Worm (Caenorhabditis elegans) whole organism, L4 larva: ENCODE data around the gene gna-1.

ENCODE experiments used
- F49E8.2 ChIP-seq: sonication (generic microtip); optimal IDR thresholded peaks from 2 replicates; lab custom pipeline; 2016; ENCODE audit warnings: missing compliant biosample characterization, mild to moderate bottlenecking, missing genetic modification characterization, borderline replicate concordance
- Y75B8A.6 ChIP-seq: fragments of 200-800 bp; sonication (Bioruptor generic); IDR thresholded peaks from 2 replicates; pipeline ENCODE4 v1.3.6; 2022; ENCODE audit warnings: missing genetic modification reagents, missing genetic modification characterization, missing compliant biosample characterization
- ZK546.5 ChIP-seq, 2 experiments: sonication (generic microtip); optimal IDR thresholded peaks; 2 replicates each; lab custom pipeline; 2017; ENCODE audit warnings: missing biosample characterization in 2 of 2, missing genetic modification characterization in 2 of 2
- arid-1 ChIP-seq: fragments of 200-800 bp; sonication (Bioruptor generic); conservative IDR thresholded peaks from 2 replicates; pipeline ENCODE4 v1.3.6; 2022; ENCODE audit warnings: missing genetic modification reagents, missing genetic modification characterization, missing compliant biosample characterization
- ceh-28 ChIP-seq: fragments of 150-350 bp; optimal IDR thresholded peaks from 2 replicates; lab custom pipeline; 2014; ENCODE audit warnings: missing biosample characterization, missing genetic modification reagents, missing genetic modification characterization
- ceh-32 ChIP-seq: sonication (generic microtip); optimal IDR thresholded peaks from 2 replicates; lab custom pipeline; 2016; ENCODE audit warnings: mild to moderate bottlenecking, missing genetic modification characterization, missing compliant biosample characterization; ENCODE audit not compliant: poor library complexity
- ces-1 ChIP-seq: fragments of 150-350 bp; sonication (generic microtip); optimal IDR thresholded peaks from 4 replicates; lab custom pipeline; 2014; ENCODE audit warnings: missing biosample characterization, missing genetic modification reagents, missing genetic modification characterization
- daf-16 ChIP-seq, 3 experiments: sonication (generic microtip); optimal IDR thresholded peaks; 2 replicates each; lab custom pipeline; 2016 to 2017; ENCODE audit warnings: missing genetic modification characterization in 3 of 3, missing genetic modification reagents in 3 of 3, mild to moderate bottlenecking in 2 of 3, missing compliant biosample characterization in 2 of 3, missing biosample characterization in 1 of 3, moderate library complexity in 1 of 3
- daf-8 ChIP-seq: fragments of 200-800 bp; sonication (Bioruptor generic); IDR thresholded peaks from 2 replicates; pipeline ENCODE4 v1.3.6; 2022; ENCODE audit warnings: missing genetic modification characterization, missing compliant biosample characterization
- dmd-8 ChIP-seq: fragments of 200-800 bp; sonication (Bioruptor generic); IDR thresholded peaks from 2 replicates; pipeline ENCODE4 v1.3.6; 2022; ENCODE audit warnings: missing genetic modification characterization, missing compliant biosample characterization
- egl-43 ChIP-seq: fragments of 200-800 bp; sonication (Bioruptor generic); IDR thresholded peaks from 2 replicates; pipeline ENCODE4 v1.3.6; 2022; ENCODE audit warnings: missing genetic modification reagents, missing genetic modification characterization, missing compliant biosample characterization
- gei-8 ChIP-seq: fragments of 200-800 bp; sonication (Bioruptor generic); optimal IDR thresholded peaks from 2 replicates; lab custom pipeline; 2018; ENCODE audit warnings: mild to moderate bottlenecking, missing genetic modification characterization, missing compliant biosample characterization
- hlh-11 ChIP-seq: fragments of 200-800 bp; sonication (Bioruptor generic); optimal IDR thresholded peaks from 2 replicates; lab custom pipeline; 2018; ENCODE audit warnings: mild to moderate bottlenecking, missing genetic modification characterization, missing compliant biosample characterization
- lin-1 ChIP-seq: fragments of 200-800 bp; sonication (Bioruptor generic); IDR thresholded peaks from 2 replicates; pipeline ENCODE4 v1.3.6; 2022; ENCODE audit warnings: missing genetic modification reagents, missing genetic modification characterization, missing compliant biosample characterization
- lin-13 ChIP-seq: fragments of 150-350 bp; optimal IDR thresholded peaks from 2 replicates; lab custom pipeline; 2014; ENCODE audit warnings: missing biosample characterization, missing genetic modification reagents, missing genetic modification characterization
- lin-38 ChIP-seq: fragments of 200-800 bp; sonication (Bioruptor generic); IDR thresholded peaks from 2 replicates; pipeline ENCODE4 v1.3.6; 2022; ENCODE audit warnings: missing genetic modification reagents, missing genetic modification characterization, missing compliant biosample characterization
- lir-3 ChIP-seq: sonication (generic microtip); optimal IDR thresholded peaks from 2 replicates; lab custom pipeline; 2016; ENCODE audit warnings: mild to moderate bottlenecking, missing genetic modification characterization, missing compliant biosample characterization
- madf-5 ChIP-seq, 2 experiments: fragments of 200-800 bp; sonication (Bioruptor generic); IDR thresholded peaks; 2 replicates each; pipeline ENCODE4 v1.3.6; 2022; ENCODE audit warnings: missing compliant biosample characterization in 2 of 2, missing genetic modification characterization in 2 of 2
- mdl-1 ChIP-seq, 2 experiments: fragments of 150-350 bp in 1 of 2; sonication (generic microtip) in 1 of 2; optimal IDR thresholded peaks; 2 replicates each; lab custom pipeline; 2014 to 2017; ENCODE audit warnings: missing biosample characterization in 2 of 2, missing genetic modification characterization in 2 of 2
- mes-2 ChIP-seq: sonication (generic microtip); optimal IDR thresholded peaks from 2 replicates; lab custom pipeline; 2016; ENCODE audit warnings: missing genotype, mild to moderate bottlenecking, missing genetic modification characterization, missing compliant biosample characterization; ENCODE audit not compliant: poor library complexity, severe bottlenecking
- mxl-3 ChIP-seq: fragments of 200-800 bp; sonication (Bioruptor generic); optimal IDR thresholded peaks from 2 replicates; lab custom pipeline; 2018; ENCODE audit warnings: mild to moderate bottlenecking, missing genetic modification characterization, missing compliant biosample characterization
- nhr-10 ChIP-seq: fragments of 150-350 bp; optimal IDR thresholded peaks from 2 replicates; lab custom pipeline; 2014; ENCODE audit warnings: missing biosample characterization, missing genetic modification characterization
- nhr-11 ChIP-seq: fragments of 150-350 bp; optimal IDR thresholded peaks from 2 replicates; lab custom pipeline; 2014; ENCODE audit warnings: missing biosample characterization, missing genetic modification characterization
- nhr-111 ChIP-seq: fragments of 200-800 bp; sonication (Bioruptor generic); optimal IDR thresholded peaks from 2 replicates; lab custom pipeline; 2018; ENCODE audit warnings: mild to moderate bottlenecking, missing genetic modification characterization, missing compliant biosample characterization
- nhr-237 ChIP-seq: sonication (generic microtip); optimal IDR thresholded peaks from 2 replicates; lab custom pipeline; 2017; ENCODE audit warnings: missing biosample characterization, missing genetic modification characterization
- nhr-25 ChIP-seq: sonication (generic microtip); optimal IDR thresholded peaks from 2 replicates; lab custom pipeline; 2017; ENCODE audit warnings: missing genetic modification characterization, mild to moderate bottlenecking, missing compliant biosample characterization, antibody characterized with exemption, moderate library complexity, borderline replicate concordance; ENCODE audit not compliant: insufficient read depth
- nhr-28 ChIP-seq: fragments of 150-350 bp; optimal IDR thresholded peaks from 2 replicates; lab custom pipeline; 2014; ENCODE audit warnings: missing biosample characterization, missing genetic modification characterization
- nhr-41 ChIP-seq: fragments of 200-800 bp; sonication (Bioruptor generic); IDR thresholded peaks from 2 replicates; pipeline ENCODE4 v1.3.6; 2022; ENCODE audit warnings: missing genetic modification reagents, missing genetic modification characterization, missing compliant biosample characterization
- nhr-48 ChIP-seq: sonication (generic microtip); optimal IDR thresholded peaks from 2 replicates; lab custom pipeline; 2016; ENCODE audit warnings: mild to moderate bottlenecking, missing genetic modification characterization, missing compliant biosample characterization
- nhr-6 ChIP-seq: fragments of 150-350 bp; optimal IDR thresholded peaks from 2 replicates; lab custom pipeline; 2014; ENCODE audit warnings: missing biosample characterization, missing genetic modification characterization
- pha-4 ChIP-seq, 2 experiments: fragments of 150-350 bp in 1 of 2; fragments of 200-800 bp in 1 of 2; sonication (Bioruptor generic) in 1 of 2; IDR thresholded peaks in 1 of 2; optimal IDR thresholded peaks in 1 of 2; 2 replicates each; pipeline versions ENCODE4 v1.3.6 to Lab custom; 2014 to 2022; ENCODE audit warnings: missing genetic modification characterization in 2 of 2, missing genetic modification reagents in 2 of 2, missing biosample characterization in 1 of 2, missing compliant biosample characterization in 1 of 2
- saeg-2 ChIP-seq: fragments of 200-800 bp; sonication (Bioruptor generic); IDR thresholded peaks from 2 replicates; pipeline ENCODE4 v1.3.6; 2022; ENCODE audit warnings: missing genetic modification reagents, missing genetic modification characterization, missing compliant biosample characterization
- sdz-12 ChIP-seq: fragments of 200-800 bp; sonication (Bioruptor generic); optimal IDR thresholded peaks from 2 replicates; lab custom pipeline; 2018; ENCODE audit warnings: mild to moderate bottlenecking, missing genetic modification characterization, missing compliant biosample characterization
- set-16 ChIP-seq: fragments of 200-800 bp; sonication (Bioruptor generic); IDR thresholded peaks from 2 replicates; pipeline ENCODE4 v1.3.6; 2022; ENCODE audit warnings: missing genetic modification reagents, missing genetic modification characterization, missing compliant biosample characterization
- snpc-4 ChIP-seq: fragments of 150-350 bp; optimal IDR thresholded peaks from 2 replicates; lab custom pipeline; 2014; ENCODE audit warnings: missing biosample characterization, missing genetic modification characterization
- tra-1 ChIP-seq: fragments of 200-800 bp; sonication (Bioruptor generic); IDR thresholded peaks from 2 replicates; pipeline ENCODE4 v1.3.6; 2022; ENCODE audit warnings: missing genetic modification reagents, missing genetic modification characterization, missing compliant biosample characterization
- unc-130 ChIP-seq: sonication (generic microtip); optimal IDR thresholded peaks from 2 replicates; lab custom pipeline; 2016; ENCODE audit warnings: missing genetic modification reagents, missing genetic modification characterization, missing compliant biosample characterization
- vab-7 ChIP-seq: fragments of 200-800 bp; sonication (Bioruptor generic); IDR thresholded peaks from 2 replicates; pipeline ENCODE4 v1.3.6; 2022; ENCODE audit warnings: missing genetic modification reagents, missing genetic modification characterization, missing compliant biosample characterization
- zfp-2 ChIP-seq: sonication (generic microtip); optimal IDR thresholded peaks from 2 replicates; lab custom pipeline; 2016; ENCODE audit warnings: mild to moderate bottlenecking, missing genetic modification characterization, missing compliant biosample characterization
- zip-11 ChIP-seq: fragments of 200-800 bp; sonication (Bioruptor generic); IDR thresholded peaks from 2 replicates; pipeline ENCODE4 v1.3.6; 2022; ENCODE audit warnings: missing genetic modification characterization, missing compliant biosample characterization

Gene gna-1

ce11 chrV:10352928-10353427 lies 33.0 kb upstream of the gna-1 start, which contains the start of gene nol-56 (continued):
- TF ChIP-seq nhr-25 (tag; lab: Kevin White, UChicago) = peak; percentile 79
- no peak for TF ChIP-seq saeg-2 (GFP tag; lab: Robert Waterston, UW)
- no peak; the same call in 1 of the 2 replicates for TF ChIP-seq vab-7 (GFP tag; lab: Robert Waterston, UW)
- no peak for TF ChIP-seq dmd-8 (GFP tag; lab: Robert Waterston, UW)
- peak; percentile 11 for TF ChIP-seq F49E8.2
- TF ChIP-seq gei-8 (GFP tag; lab: Kevin White, UChicago) = no peak
- TF ChIP-seq Y75B8A.6 (GFP tag; lab: Robert Waterston, UW) = no peak
- TF ChIP-seq ZK546.5 (tag; optimal IDR thresholded peaks at IDR 0.05; lab: Kevin White, UChicago) = peak in 1 of 2 experiments; percentile 24
- no peak for TF ChIP-seq zip-11 (GFP tag; lab: Robert Waterston, UW)
- no peak for TF ChIP-seq mxl-3 (GFP tag; lab: Kevin White, UChicago)
- TF ChIP-seq ces-1 (GFP tag; lab: Kevin White, UChicago) = no peak
- TF ChIP-seq set-16 (GFP tag; lab: Robert Waterston, UW) = no peak
- peak; percentile 22 for TF ChIP-seq zfp-2 (tag; lab: Kevin White, UChicago)
- no peak for TF ChIP-seq ceh-32 (tag; lab: Kevin White, UChicago)
- no peak for TF ChIP-seq nhr-10 (tag; lab: Kevin White, UChicago)
- no peak for TF ChIP-seq nhr-111 (GFP tag; lab: Kevin White, UChicago)
- TF ChIP-seq sdz-12 (GFP tag; lab: Kevin White, UChicago) = no peak
- TF ChIP-seq mdl-1 (tag; optimal IDR thresholded peaks at IDR 0.05; lab: Kevin White, UChicago) = peak in 1 of 2 experiments; percentile 36
- TF ChIP-seq lin-13 (GFP tag; lab: Kevin White, UChicago) = peak; percentile 52
- peak; percentile 64 for TF ChIP-seq unc-130 (GFP tag; lab: Kevin White, UChicago)
- no peak for TF ChIP-seq egl-43 (GFP tag; lab: Robert Waterston, UW)
- no peak for TF ChIP-seq snpc-4 (tag; lab: Kevin White, UChicago)
- peak; percentile 62 for TF ChIP-seq nhr-6 (tag; lab: Kevin White, UChicago)
- peak; percentile 27 for TF ChIP-seq nhr-48 (tag; lab: Kevin White, UChicago)
- TF ChIP-seq nhr-28 (tag; lab: Kevin White, UChicago) = peak; percentile 60

ce11 chrV:10350054-10350453 lies 30.1 kb upstream of the gna-1 start, which contains the start of gene K07C5.9:
TSS of gene K07C5.9 (minus strand) at chrV:10350154.
- TF ChIP-seq tra-1 = no peak
- TF ChIP-seq mes-2 (tag; lab: Kevin White, UChicago) = peak; percentile 8
- TF ChIP-seq pha-4 (GFP tag; IDR thresholded peaks at IDR 0.05; lab: Robert Waterston, UW) = no peak
- TF ChIP-seq pha-4 (tag; optimal IDR thresholded peaks at IDR 0.05; lab: Kevin White, UChicago) = no peak
- no peak for TF ChIP-seq nhr-41 (GFP tag; lab: Robert Waterston, UW)
- no peak for TF ChIP-seq nhr-28 (tag; lab: Kevin White, UChicago)
- no peak for TF ChIP-seq arid-1 (GFP tag; lab: Robert Waterston, UW)
- no peak for TF ChIP-seq daf-8
- no peak for TF ChIP-seq hlh-11
- TF ChIP-seq nhr-237 (tag; lab: Kevin White, UChicago) = no peak
- TF ChIP-seq daf-16 (GFP tag; optimal IDR thresholded peaks at IDR 0.05; lab: Kevin White, UChicago) = no peak
- TF ChIP-seq daf-16 (tag; optimal IDR thresholded peaks at IDR 0.05; lab: Kevin White, UChicago) = peak; percentile 25
- TF ChIP-seq lin-1 (GFP tag; lab: Robert Waterston, UW) = no peak
- no peak for TF ChIP-seq ceh-28 (tag; lab: Kevin White, UChicago)
- no peak for TF ChIP-seq nhr-25 (tag; lab: Kevin White, UChicago)
- TF ChIP-seq nhr-6 (tag; lab: Kevin White, UChicago) = no peak
- no peak for TF ChIP-seq lir-3
- no peak for TF ChIP-seq madf-5 (GFP tag; IDR thresholded peaks at IDR 0.05; lab: Robert Waterston, UW)
- 0 out of 2 replicates have a peak, but pooled peaks have one; percentile 10 for TF ChIP-seq lin-38 (GFP tag; lab: Robert Waterston, UW)
- TF ChIP-seq nhr-11 (tag; lab: Kevin White, UChicago) = no peak
- no peak for TF ChIP-seq lin-13 (GFP tag; lab: Kevin White, UChicago)
